Fruit fly (Drosophila melanogaster) whole organism, embryonic: ENCODE measurements around the gene Hug.
A peak's percentile ranks its signal among the peaks of the same experiment; 100 is the strongest.
"Not testable (repeated sequence)": the region's sequence is repeated elsewhere in the genome, so short reads cannot be mapped to it uniquely, and the experiment has no call there.

Source experiments
- Blimp-1 ChIP-seq: fragments of 200-800 bp; sonication (Bioruptor generic); optimal IDR thresholded peaks from 3 replicates; lab custom pipeline; 2018; ENCODE audit warnings: missing biosample characterization, missing genetic modification characterization, mild to moderate bottlenecking, moderate library complexity, missing genetic modification reagents
- CG12071 ChIP-seq: fragments of 200-800 bp; sonication (Bioruptor generic); optimal IDR thresholded peaks from 3 replicates; lab custom pipeline; 2018; ENCODE audit warnings: missing biosample characterization, mild to moderate bottlenecking, missing genetic modification characterization
- CG1233 ChIP-seq: fragments of 200-800 bp; sonication (Bioruptor generic); optimal IDR thresholded peaks from 4 replicates; lab custom pipeline; 2018; ENCODE audit warnings: missing biosample characterization, mild to moderate bottlenecking, missing genetic modification characterization
- CG30431 ChIP-seq: fragments of 200-800 bp; sonication (Bioruptor generic); optimal IDR thresholded peaks from 2 replicates; lab custom pipeline; 2017; ENCODE audit warnings: missing biosample characterization, missing genetic modification characterization
- CG4820 ChIP-seq: fragments of 200-800 bp; sonication (Bioruptor generic); optimal IDR thresholded peaks from 3 replicates; lab custom pipeline; 2016; ENCODE audit warnings: missing biosample characterization, missing genetic modification characterization
- CG5180 ChIP-seq: fragments of 200-800 bp; sonication (Bioruptor generic); optimal IDR thresholded peaks from 3 replicates; lab custom pipeline; 2017; ENCODE audit warnings: missing biosample characterization, missing genetic modification characterization, mild to moderate bottlenecking, moderate library complexity, missing genetic modification reagents
- CTCF ChIP-seq: fragments of 200-800 bp; sonication (Bioruptor generic); optimal IDR thresholded peaks from 2 replicates; lab custom pipeline; 2017; ENCODE audit warnings: missing biosample characterization, mild to moderate bottlenecking, missing genetic modification characterization, moderate library complexity
- Deaf1 ChIP-seq: fragments of 200-800 bp; optimal IDR thresholded peaks from 3 replicates; lab custom pipeline; 2019; ENCODE audit warnings: missing biosample characterization, mild to moderate bottlenecking, missing genetic modification characterization, moderate library complexity
- Dek ChIP-seq: fragments of 200-800 bp; sonication (Bioruptor generic); optimal IDR thresholded peaks from 3 replicates; lab custom pipeline; 2019; ENCODE audit warnings: missing biosample characterization, mild to moderate bottlenecking, missing genetic modification characterization, moderate library complexity
- Ets65A ChIP-seq: fragments of 200-800 bp; sonication (Bioruptor generic); peaks from one replicate; lab custom pipeline; 2016; ENCODE audit warnings: missing biosample characterization, missing genetic modification characterization
- Gug ChIP-seq: fragments of 200-800 bp; sonication (Bioruptor generic); IDR thresholded peaks from 4 replicates; pipeline ENCODE4 v1.3.6; 2022; ENCODE audit warnings: missing biosample characterization, missing genetic modification characterization
- HLH3B ChIP-seq: fragments of 200-800 bp; sonication (Bioruptor generic); IDR thresholded peaks from 2 replicates; pipeline ENCODE4 v1.3.6; 2022; ENCODE audit warnings: missing biosample characterization, missing genetic modification characterization
- Jarid2 ChIP-seq: fragments of 200-800 bp; sonication (Bioruptor generic); optimal IDR thresholded peaks from 3 replicates; lab custom pipeline; 2017; ENCODE audit warnings: mild to moderate bottlenecking, missing biosample characterization, missing genetic modification reagents, missing genetic modification characterization
- Med ChIP-seq: fragments of 200-800 bp; sonication (Bioruptor generic); peaks from one replicate; lab custom pipeline; 2016; ENCODE audit warnings: missing biosample characterization, missing genetic modification characterization, mild to moderate bottlenecking, inconsistent platforms, moderate library complexity
- Sox100B ChIP-seq: fragments of 200-800 bp; sonication (Bioruptor generic); optimal IDR thresholded peaks from 3 replicates; lab custom pipeline; 2018; ENCODE audit warnings: missing biosample characterization, mild to moderate bottlenecking, missing genetic modification characterization
- Tbp ChIP-seq: fragments of >200 bp; optimal IDR thresholded peaks from 2 replicates; lab custom pipeline; 2018; ENCODE audit warnings: missing biosample characterization, missing genetic modification characterization
- Trl ChIP-seq, 3 experiments: fragments of >200 bp in 2 of 3; fragments of 200-800 bp in 1 of 3; sonication (Bioruptor generic) in 1 of 3; optimal IDR thresholded peaks; 2 replicates in 1 of 3; 3 replicates in 2 of 3; lab custom pipeline; 2016 to 2017; ENCODE audit warnings: missing biosample characterization in 1 of 3, missing genetic modification characterization in 1 of 3
- aop ChIP-seq: fragments of 200-800 bp; sonication (Bioruptor generic); IDR thresholded peaks from 2 replicates; pipeline ENCODE4 v1.3.6; 2022; ENCODE audit warnings: missing biosample characterization, missing genetic modification characterization
- cg ChIP-seq: fragments of 200-800 bp; sonication (Bioruptor generic); optimal IDR thresholded peaks from 3 replicates; lab custom pipeline; 2019; ENCODE audit warnings: missing biosample characterization, mild to moderate bottlenecking, missing genetic modification characterization, moderate library complexity
- dan ChIP-seq: fragments of 200-800 bp; sonication (Bioruptor generic); IDR thresholded peaks from 2 replicates; pipeline ENCODE4 v1.3.6; 2022; ENCODE audit warnings: missing biosample characterization, missing genetic modification characterization
- gcm ChIP-seq: fragments of 200-800 bp; sonication (Bioruptor generic); optimal IDR thresholded peaks from 2 replicates; lab custom pipeline; 2019; ENCODE audit warnings: missing biosample characterization, mild to moderate bottlenecking, missing genetic modification characterization, moderate library complexity
- kay ChIP-seq: fragments of 200-800 bp; sonication (Bioruptor generic); optimal IDR thresholded peaks from 2 replicates; lab custom pipeline; 2016; ENCODE audit warnings: missing biosample characterization, missing genetic modification characterization
- knrl ChIP-seq: fragments of 200-800 bp; sonication (Bioruptor generic); IDR thresholded peaks from 3 replicates; pipeline ENCODE4 v1.3.6; 2022; ENCODE audit warnings: missing biosample characterization, missing genetic modification characterization; ENCODE audit not compliant: partially characterized antibody
- nom ChIP-seq: fragments of 200-800 bp; sonication (Bioruptor generic); optimal IDR thresholded peaks from 2 replicates; lab custom pipeline; 2017; ENCODE audit warnings: missing biosample characterization, missing genetic modification characterization, mild to moderate bottlenecking, moderate library complexity, missing genetic modification reagents
- onecut ChIP-seq: fragments of 200-800 bp; sonication (Bioruptor generic); IDR thresholded peaks from 2 replicates; pipeline ENCODE4 v1.3.6; 2022; ENCODE audit warnings: missing biosample characterization, missing genetic modification characterization
- schlank ChIP-seq: fragments of 200-800 bp; sonication (Bioruptor generic); optimal IDR thresholded peaks from 2 replicates; lab custom pipeline; 2018; ENCODE audit warnings: missing biosample characterization, mild to moderate bottlenecking, missing genetic modification characterization
- sens ChIP-seq: fragments of 200-800 bp; sonication (Bioruptor generic); peaks from one replicate; lab custom pipeline; 2016; ENCODE audit warnings: missing biosample characterization, missing genetic modification characterization
- sug ChIP-seq: fragments of 200-800 bp; optimal IDR thresholded peaks from 2 replicates; lab custom pipeline; 2019; ENCODE audit warnings: missing biosample characterization, mild to moderate bottlenecking, missing genetic modification characterization, moderate library complexity
- tgo ChIP-seq: fragments of 200-800 bp; sonication (Bioruptor generic); IDR thresholded peaks from 3 replicates; pipeline ENCODE4 v1.3.6; 2022; ENCODE audit warnings: missing biosample characterization, missing genetic modification characterization
- trh ChIP-seq: fragments of 200-800 bp; sonication (Bioruptor generic); optimal IDR thresholded peaks from 2 replicates; lab custom pipeline; 2016; ENCODE audit warnings: missing biosample characterization, missing genetic modification characterization
- yki ChIP-seq: fragments of >200 bp; optimal IDR thresholded peaks from 3 replicates; lab custom pipeline; 2018

Hug gene

DNA sequence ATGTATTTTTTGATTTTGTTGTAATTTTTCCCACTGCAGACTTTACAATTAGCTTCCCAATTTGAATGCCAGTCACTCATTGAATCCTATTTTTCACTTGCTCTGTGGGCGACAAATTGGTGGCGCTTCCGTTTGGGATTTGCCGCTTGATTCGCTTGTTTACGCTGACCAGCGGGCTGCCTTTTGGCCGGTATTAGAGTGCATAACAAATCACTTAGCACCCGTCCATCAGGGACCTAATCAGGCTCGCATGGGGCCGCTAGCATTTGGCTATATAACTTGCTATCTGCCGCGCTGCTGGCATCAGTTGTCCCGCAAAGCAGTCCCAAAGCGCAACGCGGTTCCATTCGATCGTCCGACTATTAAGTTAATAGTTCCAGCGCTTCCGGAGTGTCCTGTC is at the start of gene Hug:
Gene Hug (plus strand): TSS at position 301 of the 400 bp plus-strand sequence.
- TF ChIP-seq Ets65A (GFP tag; lab: Kevin White, UChicago) (peak; percentile 85), tgo (GFP tag; lab: Robert Waterston, UW) (no peak)
- TF ChIP-seq, all 482 proteins: peak for 1

dm6 chr3R:12477239-12477865 is 48.6 kb upstream of the Hug start:
- peak; percentile 18 for TF ChIP-seq Blimp-1 (GFP tag; lab: Kevin White, UChicago)
- peak; percentile 88 for TF ChIP-seq Jarid2 (GFP tag; lab: Kevin White, UChicago)
- TF ChIP-seq sens (GFP tag; lab: Kevin White, UChicago): peak; percentile 61
- TF ChIP-seq Gug (GFP tag; lab: Robert Waterston, UW): peak; percentile 53; the same call in 1 of the 4 replicates
- TF ChIP-seq yki: peak; percentile 15
- peak; percentile 11 for TF ChIP-seq nom (GFP tag; lab: Kevin White, UChicago)
- peak; percentile 41 for TF ChIP-seq cg (GFP tag; lab: Kevin White, UChicago)
- TF ChIP-seq onecut (GFP tag; lab: Robert Waterston, UW): peak; percentile 71
- peak; percentile 71 to 86 for TF ChIP-seq Trl (optimal IDR thresholded peaks at IDR 0.05; lab: Kevin White, UChicago)
- TF ChIP-seq Trl (GFP tag; optimal IDR thresholded peaks at IDR 0.05; lab: Kevin White, UChicago): not testable (repeated sequence)
- peak; percentile 4 for TF ChIP-seq sug (tag; lab: Kevin White, UChicago)
- TF ChIP-seq Deaf1 (tag; lab: Kevin White, UChicago): peak; percentile 36
- TF ChIP-seq Tbp: peak; percentile 63
- peak; percentile 43 for TF ChIP-seq Med (GFP tag; lab: Kevin White, UChicago)
- TF ChIP-seq CG5180 (GFP tag; lab: Kevin White, UChicago): peak; percentile 91
- peak; percentile 44 for TF ChIP-seq CTCF (GFP tag; lab: Kevin White, UChicago)

- TF ChIP-seq schlank; CG4820 (GFP tag; lab: Kevin White, UChicago); trh: not testable (repeated sequence)
These were observed 23.8 kb upstream of the Hug start, which contains the start of gene Hsp70Bbb for dm6 chr3R:12502210-12502609. Hsp70Bbb (plus strand) TSS chr3R:12502510.

dm6 chr3R:12505493-12505892 is 20.5 kb upstream of the Hug start, which contains the start of gene Hsp70Bb:
Hsp70Bb (plus strand) TSS chr3R:12505793.
- not testable (repeated sequence) for TF ChIP-seq kay, gcm, Sox100B (GFP tag; lab: Kevin White, UChicago)

- not testable (repeated sequence) for TF ChIP-seq CG1233 (GFP tag; lab: Kevin White, UChicago); HLH3B; CG30431
These were observed 17.2 kb upstream of the Hug start, which contains the start of gene Hsp70Bc for dm6 chr3R:12508776-12509175. Hsp70Bc (plus strand) TSS chr3R:12509076.

DNA sequence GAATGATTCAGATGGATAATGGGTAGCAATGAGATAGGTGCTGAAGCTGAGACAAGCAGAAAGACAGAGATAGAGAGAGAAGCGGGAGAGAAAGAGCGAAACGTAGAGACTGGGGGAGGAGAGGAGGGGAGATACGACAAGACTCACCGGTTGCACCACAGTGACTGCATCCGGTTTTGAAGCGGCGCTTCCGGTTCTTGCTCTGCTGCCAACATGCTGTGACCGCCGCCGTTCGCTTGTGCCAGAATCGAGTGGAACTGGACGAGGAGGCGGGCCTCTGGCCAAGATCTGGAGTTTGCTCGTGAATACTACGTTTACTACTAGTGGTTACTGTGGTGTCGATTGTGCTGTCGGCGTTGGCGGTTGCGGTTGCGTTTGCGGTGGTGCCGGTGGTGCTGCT is 11.0 kb upstream of the Hug start:
- TF ChIP-seq aop (GFP tag; lab: Robert Waterston, UW): peak; percentile 42; the same call in 1 of the 2 replicates
- no peak for TF ChIP-seq Dek (tag; lab: Kevin White, UChicago)
- 0 out of 2 replicates have a peak, but pooled peaks have one; percentile 16 for TF ChIP-seq dan (GFP tag; lab: Robert Waterston, UW)
- no peak for TF ChIP-seq CG12071 (GFP tag; lab: Kevin White, UChicago)
- TF ChIP-seq knrl (GFP tag; lab: Robert Waterston, UW): 0 out of 3 replicates have a peak, but pooled peaks have one; percentile 17
- peak; percentile 95 for TF ChIP-seq Ets65A (GFP tag; lab: Kevin White, UChicago)
